Fruit fly (Drosophila melanogaster): ENCODE results near the gene CG17600.

Gene CG17600

DNA sequence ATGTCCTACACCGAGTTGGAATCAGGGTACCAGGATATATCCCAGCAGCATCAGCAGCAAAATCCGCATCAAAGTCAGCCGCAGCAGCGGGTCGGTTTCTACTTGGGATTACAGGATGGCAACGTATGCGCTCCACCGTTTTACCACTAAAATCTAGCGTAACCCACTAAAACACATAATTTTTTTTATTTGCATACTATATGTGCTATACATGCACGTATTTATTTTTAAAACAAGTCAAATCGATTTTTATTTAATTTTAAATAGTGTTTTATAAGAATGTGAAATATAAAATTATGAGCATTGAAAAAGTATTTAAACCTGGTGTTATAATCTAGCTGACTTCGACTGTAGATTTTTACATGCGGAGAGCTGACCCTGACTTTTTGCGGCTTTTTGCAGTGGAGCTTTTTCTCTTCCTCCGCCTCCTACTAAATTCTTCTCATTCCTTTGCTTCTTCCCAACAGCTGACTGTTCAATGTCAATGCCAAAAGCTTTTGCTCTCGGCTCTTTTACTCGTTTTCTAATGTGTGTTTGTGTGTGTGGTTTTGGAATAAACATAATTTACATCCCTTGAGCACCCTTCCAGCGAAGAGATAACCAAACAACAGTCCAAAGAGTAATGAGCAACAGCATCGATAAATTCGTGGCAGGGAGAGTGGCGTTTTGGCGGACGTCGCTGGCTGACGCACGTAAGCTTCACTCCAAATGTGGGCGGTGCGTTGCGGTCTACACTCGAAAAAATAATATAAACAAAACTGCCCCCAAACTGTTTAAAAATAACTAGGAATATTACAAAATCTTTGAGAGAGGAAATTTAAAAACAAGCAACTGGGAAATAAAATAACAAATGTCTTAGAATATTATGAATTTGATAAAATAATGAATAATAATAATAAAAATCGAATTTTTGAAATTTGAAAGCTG is 27.1 kb upstream of the CG17600 start (continued):
- TF ChIP-seq D19A (tag; optimal IDR thresholded peaks at IDR 0.05) (peak; percentile 24), cwo (GFP tag; optimal IDR thresholded peaks at IDR 0.05) (peak; percentile 15), CG1024 (GFP tag; IDR thresholded peaks at IDR 0.05) (no peak), CG34224 (GFP tag; IDR thresholded peaks at IDR 0.05; ENCODE audit: partially characterized antibody) (no peak), nmo (GFP tag; optimal IDR thresholded peaks at IDR 0.05) (peak; percentile 31), C15 (GFP tag; IDR thresholded peaks at IDR 0.05) (no peak), CG9215 (GFP tag; IDR thresholded peaks at IDR 0.05) (no peak), gt (GFP tag; IDR thresholded peaks at IDR 0.05) (no peak), repo (GFP tag; optimal IDR thresholded peaks at IDR 0.05) (no peak), Hmx (GFP tag; optimal IDR thresholded peaks at IDR 0.05) (no peak), croc (GFP tag; conservative IDR thresholded peaks at IDR 0.05) (no peak), run (tag; optimal IDR thresholded peaks at IDR 0.05) (no peak), Opbp (GFP tag; IDR thresholded peaks at IDR 0.05; ENCODE audit: partially characterized antibody) (no peak), ci (GFP tag; IDR thresholded peaks at IDR 0.05) (0 out of 3 replicates have a peak, but pooled peaks have one; percentile 21), CG16813 (GFP tag; IDR thresholded peaks at IDR 0.05; ENCODE audit: partially characterized antibody) (no peak), Bgb (GFP tag; IDR thresholded peaks at IDR 0.05; ENCODE audit: partially characterized antibody) (no peak), CG14014 (GFP tag; IDR thresholded peaks at IDR 0.05) (peak; percentile 51; the same call in 1 of the 2 replicates), CG14965 (GFP tag; optimal IDR thresholded peaks at IDR 0.05; ENCODE audit: borderline replicate concordance) (no peak), lab (GFP tag; optimal IDR thresholded peaks at IDR 0.05) (peak; percentile 57), amos (GFP tag; IDR thresholded peaks at IDR 0.05; ENCODE audit: partially characterized antibody) (no peak), cato (GFP tag; optimal IDR thresholded peaks at IDR 0.05; ENCODE audit: borderline replicate concordance) (no peak), CG3995 (GFP tag; optimal IDR thresholded peaks at IDR 0.05) (no peak), CG8359 (GFP tag; optimal IDR thresholded peaks at IDR 0.05; ENCODE audit: borderline replicate concordance) (no peak), CG1792 (GFP tag; optimal IDR thresholded peaks at IDR 0.05) (no peak), ara (GFP tag; IDR thresholded peaks at IDR 0.05) (no peak), Usf (GFP tag; optimal IDR thresholded peaks at IDR 0.05) (no peak), h (optimal IDR thresholded peaks at IDR 0.05) (no peak), Lhr (GFP tag; optimal IDR thresholded peaks at IDR 0.05) (no peak), sc (optimal IDR thresholded peaks at IDR 0.05) (no peak), sc (GFP tag; optimal IDR thresholded peaks at IDR 0.05) (no peak)

- TF ChIP-seq exex (tag; optimal IDR thresholded peaks at IDR 0.05), result peak; percentile 19
- TF ChIP-seq otp (GFP tag; IDR thresholded peaks at IDR 0.05), result no peak
- no peak for TF ChIP-seq shn (GFP tag; optimal IDR thresholded peaks at IDR 0.05)
- TF ChIP-seq Stat92E (GFP tag; optimal IDR thresholded peaks at IDR 0.05), result peak in 1 of 3 experiments; percentile 8
- no peak for TF ChIP-seq Ssrp (tag; optimal IDR thresholded peaks at IDR 0.05)
- no peak for TF ChIP-seq CG12744 (GFP tag; optimal IDR thresholded peaks at IDR 0.05)
- TF ChIP-seq chinmo (GFP tag; IDR thresholded peaks at IDR 0.05; ENCODE audit: partially characterized antibody), result 0 out of 4 replicates have a peak, but pooled peaks have one; percentile 43
- TF ChIP-seq CG13894 (tag; optimal IDR thresholded peaks at IDR 0.05), result peak; percentile 94
- TF ChIP-seq D19A (tag; optimal IDR thresholded peaks at IDR 0.05), result no peak
- no peak for TF ChIP-seq Myb (GFP tag; optimal IDR thresholded peaks at IDR 0.05)
- no peak for TF ChIP-seq CG1832 (GFP tag; optimal IDR thresholded peaks at IDR 0.05)
- TF ChIP-seq Antp (GFP tag; optimal IDR thresholded peaks at IDR 0.05), result no peak
- no peak for TF ChIP-seq Hand (GFP tag; optimal IDR thresholded peaks at IDR 0.05)
- TF ChIP-seq Deaf1 (tag; optimal IDR thresholded peaks at IDR 0.05), result peak; percentile 71
- no peak for TF ChIP-seq CG10462 (GFP tag; optimal IDR thresholded peaks at IDR 0.05)
- TF ChIP-seq sim (GFP tag; IDR thresholded peaks at IDR 0.05), result no peak
- no peak for TF ChIP-seq tx (GFP tag; optimal IDR thresholded peaks at IDR 0.05)
- peak; percentile 66 for TF ChIP-seq grn (GFP tag; optimal IDR thresholded peaks at IDR 0.05)
- no peak for TF ChIP-seq CG11696 (GFP tag; IDR thresholded peaks at IDR 0.05)
- peak; percentile 89 for TF ChIP-seq CG2199 (GFP tag; IDR thresholded peaks at IDR 0.05)
- TF ChIP-seq CG2129 (GFP tag; IDR thresholded peaks at IDR 0.05; ENCODE audit: partially characterized antibody), result no peak
Observed at dm6 chrX:22490584-22490983, 24.4 kb upstream of the CG17600 start.

Measured in whole organism, embryonic.